Worm (Caenorhabditis elegans): ENCODE data around the gene F57F5.3.
A peak's percentile ranks its signal among the peaks of the same experiment; 100 is the strongest.

F57F5.3 gene

ce11 chrV:12001747-12002456 is 4.5 kb downstream of the F57F5.3 start, which contains the start of gene gcy-33:
Gene gcy-33, minus strand, starts transcription at chrV:12001797.
- TF ChIP-seq Y53F4B.3 (GFP tag; IDR thresholded peaks at IDR 0.05) = 0 out of 2 replicates have a peak, but pooled peaks have one; percentile 32
- TF ChIP-seq snpc-1.1 (tag; optimal IDR thresholded peaks at IDR 0.05; ENCODE audit: insufficient read depth) = no peak
- TF ChIP-seq unc-130 (GFP tag; optimal IDR thresholded peaks at IDR 0.05) = peak; percentile 72
- TF ChIP-seq somi-1 (GFP tag; optimal IDR thresholded peaks at IDR 0.05) = peak; percentile 36
- TF ChIP-seq mxl-1 (tag; optimal IDR thresholded peaks at IDR 0.05) = peak; percentile 73
- peak; percentile 67 for TF ChIP-seq attf-3 (GFP tag; conservative IDR thresholded peaks at IDR 0.05)
- TF ChIP-seq K12H6.12 (tag; optimal IDR thresholded peaks at IDR 0.05) = peak; percentile 70
- TF ChIP-seq chd-7 (tag; optimal IDR thresholded peaks at IDR 0.05) = peak; percentile 93
- TF ChIP-seq gei-17 (GFP tag; optimal IDR thresholded peaks at IDR 0.05) = peak; percentile 77
- TF ChIP-seq lin-54 (GFP tag; optimal IDR thresholded peaks at IDR 0.05) = peak; percentile 73
- 0 out of 2 replicates have a peak, but pooled peaks have one; percentile 19 for TF ChIP-seq Y79H2A.3 (GFP tag; conservative IDR thresholded peaks at IDR 0.05)
- TF ChIP-seq F10E7.11 (tag; optimal IDR thresholded peaks at IDR 0.05) = peak; percentile 48
- peak; percentile 99 for TF ChIP-seq tbp1 (GFP tag; optimal IDR thresholded peaks at IDR 0.05)
- TF ChIP-seq madf-10 (tag; optimal IDR thresholded peaks at IDR 0.05) = peak; percentile 89
- peak; percentile 96 for TF ChIP-seq ets-4 (GFP tag; optimal IDR thresholded peaks at IDR 0.05)
- TF ChIP-seq mes-4 (tag; optimal IDR thresholded peaks at IDR 0.05) = peak; percentile 46
- TF ChIP-seq attf-6 (GFP tag; IDR thresholded peaks at IDR 0.05) = no peak; the same call in 1 of the 2 replicates
- TF ChIP-seq ccch-3 (GFP tag; optimal IDR thresholded peaks at IDR 0.05) = no peak
- no peak for TF ChIP-seq sea-2 (GFP tag; IDR thresholded peaks at IDR 0.05)
- TF ChIP-seq ceh-100 (GFP tag; IDR thresholded peaks at IDR 0.05) = peak; percentile 79
- TF ChIP-seq T26A5.8 (tag; optimal IDR thresholded peaks at IDR 0.05) = peak; percentile 83
- peak; percentile 75 for TF ChIP-seq dpff-1 (tag; optimal IDR thresholded peaks at IDR 0.05)
- TF ChIP-seq efl-1 (GFP tag; optimal IDR thresholded peaks at IDR 0.05) = no peak
- peak; percentile 82 for TF ChIP-seq sptf-2 (GFP tag; optimal IDR thresholded peaks at IDR 0.05)
- TF ChIP-seq tbx-9 (tag; optimal IDR thresholded peaks at IDR 0.05; ENCODE audit: borderline replicate concordance) = no peak
- peak; percentile 59; the same call in 1 of the 2 replicates for TF ChIP-seq lir-1 (GFP tag; conservative IDR thresholded peaks at IDR 0.05)
- TF ChIP-seq ceh-58 (GFP tag; IDR thresholded peaks at IDR 0.05) = 0 out of 2 replicates have a peak, but pooled peaks have one; percentile 15
- peak; percentile 92 for TF ChIP-seq lin-26 (GFP tag; IDR thresholded peaks at IDR 0.05)
- no peak for TF ChIP-seq ceh-91 (GFP tag; IDR thresholded peaks at IDR 0.05)
- no peak for TF ChIP-seq xnd-1 (tag; optimal IDR thresholded peaks at IDR 0.05)
- TF ChIP-seq C17E4.6 (GFP tag; IDR thresholded peaks at IDR 0.05) = peak; percentile 81; the same call in 1 of the 2 replicates
- TF ChIP-seq nhr-90 (tag; optimal IDR thresholded peaks at IDR 0.05) = peak; percentile 94
- TF ChIP-seq zfh-2 (GFP tag; conservative IDR thresholded peaks at IDR 0.05) = no peak
- peak; percentile 46; the same call in 1 of the 2 replicates for TF ChIP-seq hmg-20 (GFP tag; IDR thresholded peaks at IDR 0.05)
- TF ChIP-seq bed-2 (GFP tag; IDR thresholded peaks at IDR 0.05) = 0 out of 2 replicates have a peak, but pooled peaks have one; percentile 73
- TF ChIP-seq C06A6.2 (GFP tag; conservative IDR thresholded peaks at IDR 0.05) = peak; percentile 72; the same call in 1 of the 2 replicates
- TF ChIP-seq him-1 (tag; optimal IDR thresholded peaks at IDR 0.05) = peak; percentile 93
- TF ChIP-seq dpl-1 (GFP tag; optimal IDR thresholded peaks at IDR 0.05) = no peak
- peak; percentile 23 for TF ChIP-seq F22D6.2 (tag; optimal IDR thresholded peaks at IDR 0.05)
- peak; percentile 92 for TF ChIP-seq zim-3 (tag; optimal IDR thresholded peaks at IDR 0.05)
- TF ChIP-seq nhr-120 (GFP tag; IDR thresholded peaks at IDR 0.05) = 0 out of 2 replicates have a peak, but pooled peaks have one; percentile 67
- TF ChIP-seq pbrm-1 (GFP tag; IDR thresholded peaks at IDR 0.05) = peak; percentile 82
- no peak for TF ChIP-seq F23B12.7 (tag; optimal IDR thresholded peaks at IDR 0.05; ENCODE audit: insufficient read depth)
- TF ChIP-seq dox-1 (GFP tag; IDR thresholded peaks at IDR 0.05) = peak; percentile 82
- no peak for TF ChIP-seq F37B4.10 (GFP tag; IDR thresholded peaks at IDR 0.05)
- TF ChIP-seq unc-62 (GFP tag; optimal IDR thresholded peaks at IDR 0.05) = no peak
- peak; percentile 83 for TF ChIP-seq hmg-1.2 (GFP tag; IDR thresholded peaks at IDR 0.05)
